Worm (Caenorhabditis elegans) whole organism, late embryonic: ENCODE results near the gene saps-1.

Experiments used
- ahr-1 ChIP-seq: sonication (generic microtip); optimal IDR thresholded peaks from 2 replicates; lab custom pipeline; 2016; ENCODE audit warnings: missing genetic modification characterization, missing compliant biosample characterization
- ama-1 ChIP-seq: fragments of 150-350 bp; optimal IDR thresholded peaks from 2 replicates; lab custom pipeline; 2014
- ceh-18 ChIP-seq: sonication (generic microtip); optimal IDR thresholded peaks from 2 replicates; lab custom pipeline; 2016; ENCODE audit warnings: missing genetic modification characterization, missing compliant biosample characterization
- hlh-30 ChIP-seq: sonication (generic microtip); optimal IDR thresholded peaks from 2 replicates; lab custom pipeline; 2017; ENCODE audit warnings: antibody characterized with exemption, missing genetic modification characterization, missing compliant biosample characterization; ENCODE audit not compliant: insufficient read depth
- hlh-8 ChIP-seq: sonication (generic microtip); optimal IDR thresholded peaks from 2 replicates; lab custom pipeline; 2016; ENCODE audit warnings: missing genotype, missing genetic modification characterization, missing compliant biosample characterization
- mec-3 ChIP-seq: sonication (generic microtip); optimal IDR thresholded peaks from 2 replicates; lab custom pipeline; 2016; ENCODE audit warnings: borderline replicate concordance, missing genetic modification characterization, missing compliant biosample characterization
- nhr-11 ChIP-seq: fragments of 150-350 bp; optimal IDR thresholded peaks from 2 replicates; lab custom pipeline; 2014; ENCODE audit warnings: missing biosample characterization, missing genetic modification characterization
- pat-9 ChIP-seq: fragments of 200-800 bp; sonication (Bioruptor generic); optimal IDR thresholded peaks from 2 replicates; lab custom pipeline; 2018; ENCODE audit warnings: mild to moderate bottlenecking, missing genetic modification characterization, moderate library complexity, missing compliant biosample characterization
- sox-4 ChIP-seq: sonication (generic microtip); optimal IDR thresholded peaks from 2 replicates; lab custom pipeline; 2017; ENCODE audit warnings: mild to moderate bottlenecking, missing genetic modification characterization, inconsistent platforms, missing compliant biosample characterization
- ttx-3 ChIP-seq: sonication (generic microtip); optimal IDR thresholded peaks from 2 replicates; lab custom pipeline; 2016; ENCODE audit warnings: missing genetic modification reagents, missing genetic modification characterization, missing compliant biosample characterization
- ztf-16 ChIP-seq: sonication (generic microtip); optimal IDR thresholded peaks from 2 replicates; lab custom pipeline; 2017; ENCODE audit warnings: missing genetic modification characterization, missing compliant biosample characterization

ce11 chrII:11344554-11344953, 47.1 kb downstream of the saps-1 start:
- TF ChIP-seq hlh-30 (tag; lab: Kevin White, UChicago) (no peak), sox-4 (no peak), ahr-1 (no peak), nhr-11 (tag; lab: Kevin White, UChicago) (no peak), pat-9 (tag; lab: Kevin White, UChicago) (no peak), mec-3 (tag; lab: Kevin White, UChicago) (no peak), ttx-3 (tag; lab: Kevin White, UChicago) (no peak), ztf-16 (tag; lab: Kevin White, UChicago) (no peak), ama-1 (lab: Kevin White, UChicago) (no peak), ceh-18 (tag; lab: Kevin White, UChicago) (no peak), hlh-8 (tag; lab: Kevin White, UChicago) (no peak)
